Worm (Caenorhabditis elegans) whole organism, late embryonic: ENCODE results near the gene K07F5.6.

ENCODE experiments used
- C08G9.2 ChIP-seq: sonication (generic microtip); optimal IDR thresholded peaks from 2 replicates; lab custom pipeline; 2016; ENCODE audit warnings: mild to moderate bottlenecking, missing genetic modification characterization, moderate library complexity, missing compliant biosample characterization
- F13H6.1 ChIP-seq: sonication (generic microtip); optimal IDR thresholded peaks from 2 replicates; lab custom pipeline; 2016; ENCODE audit warnings: missing genetic modification characterization, missing compliant biosample characterization
- K02D7.2 ChIP-seq: sonication (generic microtip); optimal IDR thresholded peaks from 2 replicates; lab custom pipeline; 2017; ENCODE audit warnings: mild to moderate bottlenecking, missing genetic modification characterization, missing compliant biosample characterization
- K09A11.1 ChIP-seq: sonication (generic microtip); optimal IDR thresholded peaks from 2 replicates; lab custom pipeline; 2017; ENCODE audit warnings: antibody characterized with exemption, mild to moderate bottlenecking, missing genetic modification characterization, missing compliant biosample characterization; ENCODE audit not compliant: insufficient read depth
- ahr-1 ChIP-seq: sonication (generic microtip); optimal IDR thresholded peaks from 2 replicates; lab custom pipeline; 2016; ENCODE audit warnings: missing genetic modification characterization, missing compliant biosample characterization
- ama-1 ChIP-seq: fragments of 150-350 bp; optimal IDR thresholded peaks from 2 replicates; lab custom pipeline; 2014
- ceh-14 ChIP-seq: sonication (generic microtip); optimal IDR thresholded peaks from 2 replicates; lab custom pipeline; 2016; ENCODE audit warnings: missing genotype, missing genetic modification characterization, missing compliant biosample characterization
- ceh-18 ChIP-seq: sonication (generic microtip); optimal IDR thresholded peaks from 2 replicates; lab custom pipeline; 2016; ENCODE audit warnings: missing genetic modification characterization, missing compliant biosample characterization
- ceh-19 ChIP-seq: fragments of 200-800 bp; sonication (Bioruptor generic); optimal IDR thresholded peaks from 2 replicates; lab custom pipeline; 2018; ENCODE audit warnings: mild to moderate bottlenecking, missing genetic modification characterization, missing compliant biosample characterization
- ceh-22 ChIP-seq: sonication (generic microtip); optimal IDR thresholded peaks from 2 replicates; lab custom pipeline; 2017; ENCODE audit warnings: missing biosample characterization, missing genetic modification characterization
- ceh-24 ChIP-seq: sonication (generic microtip); optimal IDR thresholded peaks from 2 replicates; lab custom pipeline; 2016; ENCODE audit warnings: mild to moderate bottlenecking, missing genetic modification characterization, missing compliant biosample characterization
- ceh-30 ChIP-seq: fragments of 150-350 bp; optimal IDR thresholded peaks from 2 replicates; lab custom pipeline; 2014; ENCODE audit warnings: missing biosample characterization, missing genetic modification characterization
- ceh-34 ChIP-seq: sonication (generic microtip); optimal IDR thresholded peaks from 2 replicates; lab custom pipeline; 2016; ENCODE audit warnings: mild to moderate bottlenecking, missing genetic modification characterization, missing compliant biosample characterization
- ceh-45 ChIP-seq: fragments of 200-800 bp; sonication (Bioruptor generic); IDR thresholded peaks from 2 replicates; pipeline ENCODE4 v1.3.6; 2022; ENCODE audit warnings: missing genetic modification reagents, missing genetic modification characterization, missing compliant biosample characterization
- ceh-6 ChIP-seq: fragments of 200-800 bp; sonication (Bioruptor generic); optimal IDR thresholded peaks from 2 replicates; lab custom pipeline; 2018; ENCODE audit warnings: mild to moderate bottlenecking, missing genetic modification characterization, missing compliant biosample characterization
- ceh-9 ChIP-seq: sonication (generic microtip); optimal IDR thresholded peaks from 2 replicates; lab custom pipeline; 2016; ENCODE audit warnings: mild to moderate bottlenecking, missing genetic modification characterization, inconsistent platforms, missing compliant biosample characterization
- dmd-4 ChIP-seq: sonication (generic microtip); optimal IDR thresholded peaks from 2 replicates; lab custom pipeline; 2016; ENCODE audit warnings: borderline replicate concordance, missing genetic modification characterization, missing compliant biosample characterization
- dve-1 ChIP-seq: sonication (generic microtip); optimal IDR thresholded peaks from 2 replicates; lab custom pipeline; 2017; ENCODE audit warnings: antibody characterized with exemption, mild to moderate bottlenecking, missing genetic modification characterization, missing compliant biosample characterization
- elt-2 ChIP-seq: sonication (generic microtip); optimal IDR thresholded peaks from 2 replicates; lab custom pipeline; 2016; ENCODE audit warnings: missing genetic modification reagents, missing genetic modification characterization, missing compliant biosample characterization
- elt-4 ChIP-seq: sonication (generic microtip); optimal IDR thresholded peaks from 2 replicates; lab custom pipeline; 2016; ENCODE audit warnings: missing genetic modification characterization, missing compliant biosample characterization
- eyg-1 ChIP-seq: sonication (generic microtip); optimal IDR thresholded peaks from 2 replicates; lab custom pipeline; 2016; ENCODE audit warnings: missing genotype, missing genetic modification characterization, missing compliant biosample characterization
- fax-1 ChIP-seq: sonication (generic microtip); optimal IDR thresholded peaks from 2 replicates; lab custom pipeline; 2016; ENCODE audit warnings: missing genotype, missing genetic modification characterization, missing compliant biosample characterization
- fkh-6 ChIP-seq: sonication (generic microtip); optimal IDR thresholded peaks from 2 replicates; lab custom pipeline; 2016; ENCODE audit warnings: missing genetic modification characterization, missing compliant biosample characterization
- gmeb-2 ChIP-seq: sonication (generic microtip); optimal IDR thresholded peaks from 2 replicates; lab custom pipeline; 2016; ENCODE audit warnings: missing genetic modification characterization, inconsistent platforms, missing compliant biosample characterization
- hlh-13 ChIP-seq: fragments of 200-800 bp; sonication (Bioruptor generic); optimal IDR thresholded peaks from 2 replicates; lab custom pipeline; 2018; ENCODE audit warnings: mild to moderate bottlenecking, missing genetic modification characterization, missing compliant biosample characterization
- hlh-15 ChIP-seq: sonication (generic microtip); optimal IDR thresholded peaks from 2 replicates; lab custom pipeline; 2016; ENCODE audit warnings: missing genetic modification characterization, missing compliant biosample characterization
- hlh-30 ChIP-seq: sonication (generic microtip); optimal IDR thresholded peaks from 2 replicates; lab custom pipeline; 2017; ENCODE audit warnings: antibody characterized with exemption, missing genetic modification characterization, missing compliant biosample characterization; ENCODE audit not compliant: insufficient read depth
- hlh-8 ChIP-seq: sonication (generic microtip); optimal IDR thresholded peaks from 2 replicates; lab custom pipeline; 2016; ENCODE audit warnings: missing genotype, missing genetic modification characterization, missing compliant biosample characterization
- lim-6 ChIP-seq: sonication (generic microtip); optimal IDR thresholded peaks from 2 replicates; lab custom pipeline; 2016; ENCODE audit warnings: missing genetic modification characterization, missing compliant biosample characterization
- lin-11 ChIP-seq: fragments of 200-800 bp; sonication (Bioruptor generic); optimal IDR thresholded peaks from 2 replicates; lab custom pipeline; 2018; ENCODE audit warnings: mild to moderate bottlenecking, missing genetic modification characterization, missing compliant biosample characterization
- madf-2 ChIP-seq: sonication (generic microtip); optimal IDR thresholded peaks from 2 replicates; lab custom pipeline; 2017; ENCODE audit warnings: missing genetic modification characterization, missing compliant biosample characterization
- nfya-1 ChIP-seq: sonication (generic microtip); optimal IDR thresholded peaks from 2 replicates; lab custom pipeline; 2017; ENCODE audit warnings: missing genetic modification characterization, mild to moderate bottlenecking, missing compliant biosample characterization, antibody characterized with exemption, moderate library complexity
- nhr-11 ChIP-seq: fragments of 150-350 bp; optimal IDR thresholded peaks from 2 replicates; lab custom pipeline; 2014; ENCODE audit warnings: missing biosample characterization, missing genetic modification characterization
- npax-4 ChIP-seq: sonication (generic microtip); optimal IDR thresholded peaks from 2 replicates; lab custom pipeline; 2016; ENCODE audit warnings: missing genetic modification characterization, missing compliant biosample characterization
- pag-3 ChIP-seq: sonication (generic microtip); optimal IDR thresholded peaks from 2 replicates; lab custom pipeline; 2016; ENCODE audit warnings: missing compliant biosample characterization, missing genetic modification characterization, borderline replicate concordance
- pqm-1 ChIP-seq: sonication (generic microtip); optimal IDR thresholded peaks from 2 replicates; lab custom pipeline; 2016; ENCODE audit warnings: missing genetic modification characterization, missing compliant biosample characterization
- ref-2 ChIP-seq: sonication (generic microtip); optimal IDR thresholded peaks from 2 replicates; lab custom pipeline; 2016; ENCODE audit warnings: missing genetic modification characterization, missing compliant biosample characterization
- rnt-1 ChIP-seq: sonication (generic microtip); optimal IDR thresholded peaks from 2 replicates; lab custom pipeline; 2016; ENCODE audit warnings: missing genetic modification characterization, missing compliant biosample characterization
- sdc-2 ChIP-seq: sonication (generic microtip); optimal IDR thresholded peaks from 2 replicates; lab custom pipeline; 2016; ENCODE audit warnings: missing genotype, missing genetic modification characterization, missing compliant biosample characterization
- sox-2 ChIP-seq: fragments of 200-800 bp; sonication (Bioruptor generic); IDR thresholded peaks from 2 replicates; pipeline ENCODE4 v1.3.6; 2022; ENCODE audit warnings: missing genetic modification reagents, missing genetic modification characterization, missing compliant biosample characterization
- sox-4 ChIP-seq: sonication (generic microtip); optimal IDR thresholded peaks from 2 replicates; lab custom pipeline; 2017; ENCODE audit warnings: mild to moderate bottlenecking, missing genetic modification characterization, inconsistent platforms, missing compliant biosample characterization
- syd-9 ChIP-seq: sonication (generic microtip); optimal IDR thresholded peaks from 2 replicates; lab custom pipeline; 2016; ENCODE audit warnings: mild to moderate bottlenecking, missing genetic modification characterization, moderate library complexity, missing compliant biosample characterization
- ttx-3 ChIP-seq: sonication (generic microtip); optimal IDR thresholded peaks from 2 replicates; lab custom pipeline; 2016; ENCODE audit warnings: missing genetic modification reagents, missing genetic modification characterization, missing compliant biosample characterization
- unc-42 ChIP-seq: sonication (generic microtip); optimal IDR thresholded peaks from 2 replicates; lab custom pipeline; 2016; ENCODE audit warnings: missing genotype, missing genetic modification characterization, missing compliant biosample characterization
- unc-55 ChIP-seq: sonication (generic microtip); optimal IDR thresholded peaks from 2 replicates; lab custom pipeline; 2017; ENCODE audit warnings: missing biosample characterization, missing genetic modification reagents, missing genetic modification characterization
- ztf-16 ChIP-seq: sonication (generic microtip); optimal IDR thresholded peaks from 2 replicates; lab custom pipeline; 2017; ENCODE audit warnings: missing genetic modification characterization, missing compliant biosample characterization

The K07F5.6 gene

DNA sequence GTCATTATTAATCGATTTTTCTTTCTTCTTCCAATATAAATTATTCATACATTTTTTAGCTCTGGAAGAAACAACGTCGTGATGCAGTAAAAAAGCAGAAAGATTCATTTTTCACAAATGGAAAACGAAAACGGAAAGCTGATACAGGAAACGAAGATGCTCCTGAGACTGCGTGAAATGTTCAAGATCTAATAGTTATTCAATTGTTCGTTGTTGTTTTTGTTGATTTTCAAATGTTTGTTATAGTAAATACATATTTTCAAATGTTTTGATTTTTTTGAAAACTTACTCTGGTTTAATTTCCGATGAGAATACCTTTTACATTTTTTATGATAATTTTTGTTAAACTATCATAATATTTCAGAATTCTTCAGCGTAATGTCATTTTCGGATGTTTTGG is 17.3 kb upstream of the K07F5.6 start, which contains the start of gene K07F5.16:
Gene K07F5.16, plus strand, starts transcription at position 301 of the 400 bp plus-strand sequence.
- TF ChIP-seq ttx-3 (tag; lab: Kevin White, UChicago), result no peak

DNA sequence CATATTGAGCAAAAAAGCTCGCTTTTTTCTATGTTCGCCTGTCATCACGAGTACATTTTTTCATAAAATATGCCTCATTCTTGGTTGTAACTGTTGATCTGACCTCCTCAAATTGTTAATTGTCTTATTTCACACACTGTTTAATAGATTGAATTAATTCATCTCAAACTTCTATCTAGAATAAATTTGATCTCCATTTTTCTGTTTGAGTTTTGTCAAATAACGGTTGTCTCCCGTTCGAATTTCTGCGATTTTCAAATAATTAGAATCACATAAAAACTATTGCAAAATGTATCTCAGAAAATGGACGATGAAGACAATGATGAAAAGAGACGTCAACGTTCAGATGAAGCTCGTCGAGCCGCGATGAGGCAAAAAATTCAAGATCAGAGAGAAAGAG is 15.4 kb upstream of the K07F5.6 start, which contains the start of gene K07F5.14:
Gene K07F5.14, plus strand, starts transcription at position 301 of the 400 bp plus-strand sequence.
- TF ChIP-seq sox-2 (GFP tag; lab: Robert Waterston, UW), result no peak
- no peak for TF ChIP-seq lin-11
- no peak for TF ChIP-seq pag-3 (tag; lab: Kevin White, UChicago)
- TF ChIP-seq dmd-4, result no peak
- TF ChIP-seq ttx-3 (tag; lab: Kevin White, UChicago), result no peak
- TF ChIP-seq hlh-30, result no peak
- no peak for TF ChIP-seq ceh-24 (tag; lab: Kevin White, UChicago)
- TF ChIP-seq ceh-9 (tag; lab: Kevin White, UChicago), result no peak

DNA sequence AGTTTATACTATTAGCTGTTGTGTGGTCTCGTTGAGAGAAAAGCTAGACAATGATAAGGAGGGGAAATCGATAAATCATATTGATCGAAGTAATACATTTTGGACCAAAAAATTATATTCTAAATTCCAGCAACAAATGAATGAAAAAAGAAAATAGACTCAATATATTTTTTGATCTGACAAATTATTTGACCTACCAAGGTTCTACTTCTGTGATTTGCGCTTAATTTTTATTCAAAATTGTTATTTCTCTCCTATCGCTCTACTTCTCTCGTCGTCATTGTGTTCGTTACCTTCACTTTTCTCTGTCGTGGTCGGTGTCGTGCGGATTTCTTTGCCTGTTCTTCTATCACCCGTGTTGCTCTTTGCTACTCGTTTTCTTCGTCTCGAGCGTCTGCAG is 12.5 kb upstream of the K07F5.6 start:
- TF ChIP-seq nfya-1 (no peak), elt-4 (tag; lab: Kevin White, UChicago) (no peak), elt-2 (no peak), K09A11.1 (tag; lab: Kevin White, UChicago) (no peak), ama-1 (lab: Kevin White, UChicago) (no peak), ceh-22 (tag; lab: Kevin White, UChicago) (no peak)

DNA sequence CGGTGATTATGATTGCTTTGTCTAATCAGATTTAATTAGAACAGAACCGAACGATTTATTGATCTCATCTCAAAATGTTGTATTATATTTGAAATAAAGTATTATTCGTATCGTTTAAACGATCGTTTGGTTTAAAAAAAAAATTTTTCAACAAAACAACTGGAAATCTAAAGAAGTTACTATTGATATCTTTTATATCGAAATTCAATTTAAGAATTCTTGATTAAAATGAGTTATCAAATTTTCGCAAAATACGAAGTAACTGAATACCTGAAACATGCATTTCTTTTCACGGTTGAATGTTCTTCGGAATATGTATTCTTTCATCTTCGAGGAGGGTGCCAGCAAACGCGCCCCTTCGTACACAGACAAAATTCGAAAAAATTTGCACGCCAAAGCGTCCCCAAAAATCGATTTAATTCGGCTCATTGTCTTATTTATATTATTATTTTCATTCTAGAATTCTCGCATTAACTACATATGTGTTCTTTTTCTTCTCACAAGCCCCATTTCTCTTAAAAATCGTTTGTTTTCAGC is 11.5 kb upstream of the K07F5.6 start, which contains the start of gene npp-1:
Gene npp-1, plus strand, starts transcription at position 537 of the 537 bp plus-strand sequence.
- TF ChIP-seq ref-2 (tag; lab: Kevin White, UChicago) (peak; percentile 21), fkh-6 (no peak), lim-6 (tag; lab: Kevin White, UChicago) (no peak), K02D7.2 (tag; lab: Kevin White, UChicago) (no peak), ceh-9 (tag; lab: Kevin White, UChicago) (no peak), ceh-45 (no peak), sdc-2 (no peak), madf-2 (tag; lab: Kevin White, UChicago) (no peak), ceh-6 (GFP tag; lab: Kevin White, UChicago) (no peak), dve-1 (no peak), syd-9 (tag; lab: Kevin White, UChicago) (no peak), gmeb-2 (tag; lab: Kevin White, UChicago) (no peak), pqm-1 (tag; lab: Kevin White, UChicago) (no peak), hlh-8 (tag; lab: Kevin White, UChicago) (peak; percentile 25), C08G9.2 (tag; lab: Kevin White, UChicago) (peak; percentile 12), ahr-1 (tag; lab: Kevin White, UChicago) (no peak), lin-11 (no peak), ceh-19 (GFP tag; lab: Kevin White, UChicago) (no peak), ztf-16 (tag; lab: Kevin White, UChicago) (no peak), rnt-1 (tag; lab: Kevin White, UChicago) (no peak), hlh-13 (GFP tag; lab: Kevin White, UChicago) (no peak), ceh-18 (no peak), unc-55 (GFP tag; lab: Kevin White, UChicago) (no peak), fax-1 (peak; percentile 16), ceh-14 (tag; lab: Kevin White, UChicago) (peak; percentile 23), hlh-30 (no peak), nhr-11 (tag; lab: Kevin White, UChicago) (no peak), ceh-30 (tag; lab: Kevin White, UChicago) (no peak), dmd-4 (no peak), unc-42 (tag; lab: Kevin White, UChicago) (peak; percentile 6), nfya-1 (peak; percentile 14), npax-4 (tag; lab: Kevin White, UChicago) (no peak), sox-4 (tag; lab: Kevin White, UChicago) (no peak), F13H6.1 (no peak), elt-2 (peak; percentile 43), ceh-34 (tag; lab: Kevin White, UChicago) (no peak), pag-3 (tag; lab: Kevin White, UChicago) (no peak), eyg-1 (tag; lab: Kevin White, UChicago) (no peak), hlh-15 (tag; lab: Kevin White, UChicago) (no peak)
